Fruit fly (Drosophila melanogaster) whole organism, embryonic: ENCODE data around the gene CG4009.
A peak's percentile ranks its signal among the peaks of the same experiment; 100 is the strongest.

Experiments used
- Bgb ChIP-seq: fragments of 200-800 bp; sonication (Bioruptor generic); IDR thresholded peaks from 2 replicates; pipeline ENCODE4 v1.3.6; 2022; ENCODE audit warnings: missing biosample characterization, missing genetic modification characterization; ENCODE audit not compliant: partially characterized antibody
- CG11560 ChIP-seq: fragments of 200-800 bp; sonication (Bioruptor generic); IDR thresholded peaks from 3 replicates; pipeline ENCODE4 v1.3.6; 2022; ENCODE audit warnings: missing biosample characterization, missing genetic modification characterization
- CG11723 ChIP-seq: fragments of 200-800 bp; sonication (Bioruptor generic); optimal IDR thresholded peaks from 2 replicates; lab custom pipeline; 2017; ENCODE audit warnings: missing biosample characterization, mild to moderate bottlenecking, missing genetic modification characterization
- CG12391 ChIP-seq: fragments of 200-800 bp; sonication (Bioruptor generic); optimal IDR thresholded peaks from 3 replicates; lab custom pipeline; 2018; ENCODE audit warnings: missing biosample characterization, mild to moderate bottlenecking, missing genetic modification characterization, moderate library complexity
- CG13424 ChIP-seq: fragments of 200-800 bp; sonication (Bioruptor generic); optimal IDR thresholded peaks from 2 replicates; lab custom pipeline; 2019; ENCODE audit warnings: missing biosample characterization, mild to moderate bottlenecking, missing genetic modification characterization, moderate library complexity
- CG17328 ChIP-seq: fragments of 200-800 bp; sonication (Bioruptor generic); IDR thresholded peaks from 2 replicates; pipeline ENCODE4 v1.3.6; 2022; ENCODE audit warnings: missing biosample characterization, missing genetic modification characterization
- CG18764 ChIP-seq: fragments of 200-800 bp; sonication (Bioruptor generic); optimal IDR thresholded peaks from 3 replicates; lab custom pipeline; 2016; ENCODE audit warnings: missing biosample characterization, missing genetic modification characterization
- CG2116 ChIP-seq: fragments of 200-800 bp; sonication (Bioruptor generic); optimal IDR thresholded peaks from 3 replicates; lab custom pipeline; 2018; ENCODE audit warnings: missing biosample characterization, mild to moderate bottlenecking, missing genetic modification characterization
- CG3065 ChIP-seq: fragments of 200-800 bp; sonication (Bioruptor generic); optimal IDR thresholded peaks from 2 replicates; lab custom pipeline; 2016; ENCODE audit warnings: missing biosample characterization, missing genetic modification characterization
- CG31388 ChIP-seq: fragments of 200-800 bp; sonication (Bioruptor generic); optimal IDR thresholded peaks from 2 replicates; lab custom pipeline; 2016; ENCODE audit warnings: missing biosample characterization, missing genetic modification characterization
- CG31441 ChIP-seq: fragments of 200-800 bp; sonication (Bioruptor generic); IDR thresholded peaks from 2 replicates; pipeline ENCODE4 v1.3.6; 2022; ENCODE audit warnings: missing biosample characterization, missing genetic modification characterization
- CG3407 ChIP-seq: fragments of 200-800 bp; sonication (Bioruptor generic); optimal IDR thresholded peaks from 2 replicates; lab custom pipeline; 2018; ENCODE audit warnings: missing biosample characterization, mild to moderate bottlenecking, missing genetic modification characterization
- CG34422 ChIP-seq: fragments of 200-800 bp; sonication (Bioruptor generic); IDR thresholded peaks from 3 replicates; pipeline ENCODE4 v1.3.6; 2022; ENCODE audit warnings: missing biosample characterization, missing genetic modification characterization
- CG4404 ChIP-seq: fragments of 200-800 bp; sonication (Bioruptor generic); IDR thresholded peaks from 2 replicates; pipeline ENCODE4 v1.3.6; 2022; ENCODE audit warnings: missing biosample characterization, missing genetic modification characterization
- CG6689 ChIP-seq: fragments of 200-800 bp; sonication (Bioruptor generic); IDR thresholded peaks from 2 replicates; pipeline ENCODE4 v1.3.6; 2022; ENCODE audit warnings: missing biosample characterization, missing genetic modification characterization
- CG7372 ChIP-seq: fragments of 200-800 bp; sonication (Bioruptor generic); IDR thresholded peaks from 2 replicates; pipeline ENCODE4 v1.3.6; 2022; ENCODE audit warnings: missing biosample characterization, missing genetic modification characterization
- CG7963 ChIP-seq: fragments of 200-800 bp; sonication (Bioruptor generic); IDR thresholded peaks from 3 replicates; pipeline ENCODE4 v1.3.6; 2022; ENCODE audit warnings: missing biosample characterization, missing genetic modification characterization; ENCODE audit not compliant: partially characterized antibody
- CG8478 ChIP-seq: fragments of >200 bp; optimal IDR thresholded peaks from 2 replicates; lab custom pipeline; 2018
- CG8924 ChIP-seq: fragments of 200-800 bp; optimal IDR thresholded peaks from 3 replicates; lab custom pipeline; 2019; ENCODE audit warnings: missing biosample characterization, mild to moderate bottlenecking, missing genetic modification characterization, moderate library complexity
- ERR ChIP-seq: fragments of 200-800 bp; sonication (Bioruptor generic); optimal IDR thresholded peaks from 2 replicates; lab custom pipeline; 2016; ENCODE audit warnings: missing biosample characterization, missing genetic modification characterization
- Gsc ChIP-seq: fragments of 200-800 bp; sonication (Bioruptor generic); IDR thresholded peaks from 2 replicates; pipeline ENCODE4 v1.3.6; 2022; ENCODE audit warnings: missing biosample characterization, missing genetic modification characterization
- Gug ChIP-seq: fragments of 200-800 bp; sonication (Bioruptor generic); IDR thresholded peaks from 4 replicates; pipeline ENCODE4 v1.3.6; 2022; ENCODE audit warnings: missing biosample characterization, missing genetic modification characterization
- H2.0 ChIP-seq: fragments of 200-800 bp; sonication (Bioruptor generic); IDR thresholded peaks from 2 replicates; pipeline ENCODE4 v1.3.6; 2022; ENCODE audit warnings: missing biosample characterization, missing genetic modification characterization
- HLH4C ChIP-seq: fragments of 200-800 bp; sonication (Bioruptor generic); IDR thresholded peaks from 3 replicates; pipeline ENCODE4 v1.3.6; 2022; ENCODE audit warnings: missing biosample characterization, missing genetic modification characterization; ENCODE audit not compliant: partially characterized antibody
- Hsf ChIP-seq: fragments of 200-800 bp; sonication (Bioruptor generic); optimal IDR thresholded peaks from 3 replicates; lab custom pipeline; 2016; ENCODE audit warnings: missing biosample characterization, missing genetic modification characterization
- Mes4 ChIP-seq: fragments of 200-800 bp; sonication (Bioruptor generic); optimal IDR thresholded peaks from 2 replicates; lab custom pipeline; 2016; ENCODE audit warnings: missing biosample characterization, missing genetic modification characterization
- Poxn ChIP-seq: fragments of 200-800 bp; sonication (Bioruptor generic); IDR thresholded peaks from 2 replicates; pipeline ENCODE4 v1.3.6; 2022; ENCODE audit warnings: missing biosample characterization, missing genetic modification characterization
- Stat92E ChIP-seq, 3 experiments: fragments of >200 bp in 2 of 3; fragments of 200-800 bp in 1 of 3; sonication (Bioruptor generic) in 1 of 3; optimal IDR thresholded peaks; 2 replicates each; lab custom pipeline; 2017 to 2019; ENCODE audit warnings: missing biosample characterization in 3 of 3, missing genetic modification characterization in 3 of 3, mild to moderate bottlenecking in 1 of 3, moderate library complexity in 1 of 3
- Trl ChIP-seq, 3 experiments: fragments of >200 bp in 2 of 3; fragments of 200-800 bp in 1 of 3; sonication (Bioruptor generic) in 1 of 3; optimal IDR thresholded peaks; 2 replicates in 1 of 3; 3 replicates in 2 of 3; lab custom pipeline; 2016 to 2017; ENCODE audit warnings: missing biosample characterization in 1 of 3, missing genetic modification characterization in 1 of 3
- amos ChIP-seq: fragments of 200-800 bp; sonication (Bioruptor generic); IDR thresholded peaks from 2 replicates; pipeline ENCODE4 v1.3.6; 2022; ENCODE audit warnings: missing biosample characterization, missing genetic modification characterization; ENCODE audit not compliant: partially characterized antibody
- ash1 ChIP-seq: fragments of 200-800 bp; sonication (Bioruptor generic); optimal IDR thresholded peaks from 2 replicates; lab custom pipeline; 2018; ENCODE audit warnings: missing biosample characterization, mild to moderate bottlenecking, missing genetic modification characterization
- cato ChIP-seq: fragments of 200-800 bp; sonication (Bioruptor generic); optimal IDR thresholded peaks from 2 replicates; lab custom pipeline; 2016; ENCODE audit warnings: missing biosample characterization, missing genetic modification characterization, borderline replicate concordance
- chinmo ChIP-seq: fragments of 200-800 bp; sonication (Bioruptor generic); IDR thresholded peaks from 4 replicates; pipeline ENCODE4 v1.3.6; 2022; ENCODE audit warnings: missing biosample characterization, missing genetic modification characterization; ENCODE audit not compliant: partially characterized antibody
- ci ChIP-seq: fragments of 200-800 bp; sonication (Bioruptor generic); IDR thresholded peaks from 3 replicates; pipeline ENCODE4 v1.3.6; 2022; ENCODE audit warnings: missing biosample characterization, missing genetic modification characterization
- dimm ChIP-seq: fragments of 200-800 bp; sonication (Bioruptor generic); IDR thresholded peaks from 2 replicates; pipeline ENCODE4 v1.3.6; 2022; ENCODE audit warnings: missing biosample characterization, missing genetic modification characterization
- jing ChIP-seq: fragments of 200-800 bp; sonication (Bioruptor generic); optimal IDR thresholded peaks from 2 replicates; lab custom pipeline; 2018; ENCODE audit warnings: missing biosample characterization, mild to moderate bottlenecking, missing genetic modification characterization
- lab ChIP-seq: fragments of 200-800 bp; sonication (Bioruptor generic); optimal IDR thresholded peaks from 3 replicates; lab custom pipeline; 2017; ENCODE audit warnings: missing biosample characterization, missing genetic modification characterization, mild to moderate bottlenecking, moderate library complexity, missing genetic modification reagents
- nau ChIP-seq: fragments of 200-800 bp; sonication (Bioruptor generic); optimal IDR thresholded peaks from 3 replicates; lab custom pipeline; 2017; ENCODE audit warnings: missing biosample characterization, mild to moderate bottlenecking, missing genetic modification characterization, missing genetic modification reagents
- nmo ChIP-seq: fragments of 200-800 bp; sonication (Bioruptor generic); optimal IDR thresholded peaks from 2 replicates; lab custom pipeline; 2018; ENCODE audit warnings: missing biosample characterization, mild to moderate bottlenecking, missing genetic modification characterization, moderate library complexity
- onecut ChIP-seq: fragments of 200-800 bp; sonication (Bioruptor generic); IDR thresholded peaks from 2 replicates; pipeline ENCODE4 v1.3.6; 2022; ENCODE audit warnings: missing biosample characterization, missing genetic modification characterization
- pan ChIP-seq, 4 experiments: fragments of >200 bp in 3 of 4; fragments of 200-800 bp in 1 of 4; sonication (Bioruptor generic) in 1 of 4; optimal IDR thresholded peaks in 3 of 4; IDR thresholded peaks in 1 of 4; 2 replicates each; pipeline versions ENCODE4 v1.3.6 to Lab custom; 2017 to 2022; ENCODE audit warnings: missing biosample characterization in 2 of 4, missing genetic modification characterization in 2 of 4, mixed read lengths in 1 of 4
- pb ChIP-seq: fragments of 200-800 bp; sonication (Bioruptor generic); optimal IDR thresholded peaks from 3 replicates; lab custom pipeline; 2016; ENCODE audit warnings: missing biosample characterization, missing genetic modification characterization
- pnt ChIP-seq: fragments of 200-800 bp; sonication (Bioruptor generic); optimal IDR thresholded peaks from 3 replicates; lab custom pipeline; 2016; ENCODE audit warnings: missing biosample characterization, missing genetic modification characterization
- sima ChIP-seq: fragments of 200-800 bp; sonication (Bioruptor generic); optimal IDR thresholded peaks from 2 replicates; lab custom pipeline; 2016; ENCODE audit warnings: missing biosample characterization, missing genetic modification characterization
- tin ChIP-seq: fragments of 200-800 bp; sonication (Bioruptor generic); optimal IDR thresholded peaks from 3 replicates; lab custom pipeline; 2016; ENCODE audit warnings: missing biosample characterization, missing genetic modification characterization
- tll ChIP-seq, 2 experiments: fragments of 200-800 bp in 1 of 2; fragments of >200 bp in 1 of 2; sonication (Bioruptor generic) in 1 of 2; optimal IDR thresholded peaks; 2 replicates each; lab custom pipeline; 2017 to 2019; ENCODE audit warnings: missing biosample characterization in 2 of 2, missing genetic modification characterization in 2 of 2, mild to moderate bottlenecking in 1 of 2, moderate library complexity in 1 of 2
- twi ChIP-seq: fragments of 200-800 bp; optimal IDR thresholded peaks from 2 replicates; lab custom pipeline; 2019; ENCODE audit warnings: missing biosample characterization, mild to moderate bottlenecking, missing genetic modification characterization, moderate library complexity
- zen ChIP-seq: fragments of 200-800 bp; sonication (Bioruptor generic); optimal IDR thresholded peaks from 3 replicates; lab custom pipeline; 2018; ENCODE audit warnings: missing biosample characterization, mild to moderate bottlenecking, missing genetic modification characterization, moderate library complexity

Gene CG4009

dm6 chr3R:17072526-17073114 is 36.8 kb upstream of the CG4009 start, which contains the start of the genes Ns1 and mRpS11 (continued):
- TF ChIP-seq jing (GFP tag; lab: Kevin White, UChicago) (no peak), CG31441 (no peak), Gug (no peak; the same call in 3 of the 4 replicates), CG3065 (peak; percentile 37), ci (GFP tag; lab: Robert Waterston, UW) (0 out of 3 replicates have a peak, but pooled peaks have one; percentile 54), CG8478 (no peak), pb (GFP tag; lab: Kevin White, UChicago) (peak; percentile 2), nmo (GFP tag; lab: Kevin White, UChicago) (peak; percentile 57), ash1 (no peak), Trl (optimal IDR thresholded peaks at IDR 0.05; lab: Kevin White, UChicago) (no peak), Trl (GFP tag; optimal IDR thresholded peaks at IDR 0.05; lab: Kevin White, UChicago) (peak; percentile 39), H2.0 (GFP tag; lab: Robert Waterston, UW) (no peak), Bgb (peak; percentile 43; the same call in 1 of the 2 replicates), Mes4 (GFP tag; lab: Kevin White, UChicago) (peak; percentile 21), CG12391 (peak; percentile 28), CG4404 (no peak), CG18764 (GFP tag; lab: Kevin White, UChicago) (no peak), CG13424 (peak; percentile 14), CG7963 (GFP tag; lab: Robert Waterston, UW) (peak; percentile 44; the same call in 2 of the 3 replicates), pnt (GFP tag; lab: Kevin White, UChicago) (no peak), CG11723 (GFP tag; lab: Kevin White, UChicago) (no peak), sima (GFP tag; lab: Kevin White, UChicago) (no peak), CG6689 (GFP tag; lab: Robert Waterston, UW) (no peak), ERR (GFP tag; lab: Kevin White, UChicago) (no peak), twi (tag; lab: Kevin White, UChicago) (peak; percentile 34), CG8924 (tag; lab: Kevin White, UChicago) (peak; percentile 5), chinmo (GFP tag; lab: Robert Waterston, UW) (no peak), CG11560 (tag; lab: Robert Waterston, UW) (no peak), tll (GFP tag; optimal IDR thresholded peaks at IDR 0.05; lab: Kevin White, UChicago) (no peak), Hsf (GFP tag; lab: Kevin White, UChicago) (peak; percentile 35), amos (peak; percentile 36; the same call in 1 of the 2 replicates), Poxn (GFP tag; lab: Robert Waterston, UW) (no peak), pan (optimal IDR thresholded peaks at IDR 0.05; lab: Kevin White, UChicago) (no peak), pan (GFP tag; optimal IDR thresholded peaks at IDR 0.05 in 1 of 2, IDR thresholded peaks at IDR 0.05 in 1 of 2) (no peak), Gsc (no peak), CG17328 (GFP tag; lab: Robert Waterston, UW) (no peak), HLH4C (GFP tag; lab: Robert Waterston, UW) (no peak), lab (GFP tag; lab: Kevin White, UChicago) (no peak), CG7372 (no peak), tin (peak; percentile 11), CG31388 (GFP tag; lab: Kevin White, UChicago) (no peak), dimm (GFP tag; lab: Robert Waterston, UW) (no peak), zen (tag; lab: Kevin White, UChicago) (peak; percentile 16), Stat92E (GFP tag; optimal IDR thresholded peaks at IDR 0.05; lab: Kevin White, UChicago) (peak in 1 of 3 experiments; percentile 27), cato (GFP tag; lab: Kevin White, UChicago) (no peak), nau (GFP tag; lab: Kevin White, UChicago) (no peak), CG34422 (GFP tag; lab: Robert Waterston, UW) (peak; percentile 87; the same call in 2 of the 3 replicates), CG2116 (peak; percentile 34), onecut (GFP tag; lab: Robert Waterston, UW) (peak; percentile 39; the same call in 1 of the 2 replicates), CG3407 (no peak)
